Worm (Caenorhabditis elegans) whole organism, early embryonic: Measurements from ENCODE around the gene B0365.9.

Source experiments
- B0310.2 ChIP-seq: sonication (generic microtip); optimal IDR thresholded peaks from 2 replicates; lab custom pipeline; 2016; ENCODE audit warnings: mild to moderate bottlenecking, missing genetic modification characterization, missing compliant biosample characterization
- flt-1 ChIP-seq: fragments of 200-800 bp; sonication (Bioruptor generic); IDR thresholded peaks from 2 replicates; pipeline ENCODE4 v1.3.6; 2022; ENCODE audit warnings: missing genetic modification characterization, missing compliant biosample characterization

- no peak for TF ChIP-seq flt-1 (GFP tag; lab: Robert Waterston, UW)
- TF ChIP-seq B0310.2 (tag; lab: Kevin White, UChicago) = no peak
These were observed 50.8 kb downstream of the B0365.9 start, which contains the start of gene C34B4.2 for ce11 chrV:13082442-13083126.
